Fruit fly (Drosophila melanogaster): ENCODE results near the gene AspRS-m.

DNA sequence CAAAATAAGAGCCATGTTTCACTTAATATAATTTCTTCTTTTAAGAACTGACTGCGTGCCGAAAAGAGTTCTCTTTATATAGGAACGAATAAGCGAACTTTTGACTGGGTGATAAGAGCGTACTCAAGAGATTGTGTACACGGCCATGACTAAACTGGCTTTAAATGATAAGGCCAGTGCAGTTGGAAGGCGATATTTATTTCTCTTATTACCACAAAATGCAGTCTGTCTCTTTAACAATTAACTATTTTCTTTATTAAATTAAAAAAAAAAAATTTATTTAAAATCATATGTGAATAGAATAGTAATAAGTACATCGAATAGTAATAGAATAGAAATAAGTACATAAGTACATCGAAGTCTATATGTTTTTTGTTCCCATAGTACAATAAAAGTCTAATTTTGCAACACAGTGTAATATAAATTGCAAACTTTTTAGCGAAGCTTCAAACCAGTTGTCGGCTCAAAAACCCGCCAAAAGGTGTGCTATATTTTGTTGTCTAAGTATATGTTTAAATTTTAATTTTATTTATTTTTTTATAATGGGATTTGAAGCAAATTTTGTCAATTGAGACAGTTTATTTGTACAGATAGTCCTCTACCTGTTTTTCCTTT is 25.5 kb downstream of the AspRS-m start, which contains the start of gene CG31810:
- no peak for TF ChIP-seq sage (GFP tag; optimal IDR thresholded peaks at IDR 0.05)
- TF ChIP-seq OdsH (GFP tag; optimal IDR thresholded peaks at IDR 0.05): no peak
- TF ChIP-seq tai (GFP tag; optimal IDR thresholded peaks at IDR 0.05): no peak

All from whole organism, wandering third instar larva.